Fruit fly (Drosophila melanogaster): ENCODE results near the gene CG13039.

DNA sequence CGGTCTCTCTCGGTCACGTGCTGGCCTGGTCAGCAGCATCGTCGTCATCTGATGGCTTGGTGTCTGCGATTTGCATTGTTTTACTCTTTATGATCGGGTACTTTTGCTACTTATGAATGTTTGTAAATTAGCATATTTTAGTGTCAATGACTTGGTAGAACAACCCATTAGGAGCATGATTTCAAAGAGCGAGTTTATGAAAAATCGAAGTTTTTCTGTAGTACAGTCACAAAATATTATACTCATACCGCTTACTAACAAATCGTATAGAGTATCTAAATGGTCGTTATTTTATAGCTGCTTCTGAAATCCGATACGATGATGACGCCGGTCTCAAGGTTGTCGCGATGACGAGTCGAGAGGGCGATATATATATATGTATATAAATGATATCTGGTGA, 40.3 kb downstream of the CG13039 start:
- TF ChIP-seq insv (optimal IDR thresholded peaks at IDR 0.05) (no peak), psq (optimal IDR thresholded peaks at IDR 0.05) (no peak), Myc (optimal IDR thresholded peaks at IDR 0.05) (no peak), h (optimal IDR thresholded peaks at IDR 0.05) (no peak), ttk (optimal IDR thresholded peaks at IDR 0.05) (no peak)

Data from Kc167 (cell line).